Worm (Caenorhabditis elegans): ENCODE measurements around the gene C17E7.4.

C17E7.4 gene

DNA sequence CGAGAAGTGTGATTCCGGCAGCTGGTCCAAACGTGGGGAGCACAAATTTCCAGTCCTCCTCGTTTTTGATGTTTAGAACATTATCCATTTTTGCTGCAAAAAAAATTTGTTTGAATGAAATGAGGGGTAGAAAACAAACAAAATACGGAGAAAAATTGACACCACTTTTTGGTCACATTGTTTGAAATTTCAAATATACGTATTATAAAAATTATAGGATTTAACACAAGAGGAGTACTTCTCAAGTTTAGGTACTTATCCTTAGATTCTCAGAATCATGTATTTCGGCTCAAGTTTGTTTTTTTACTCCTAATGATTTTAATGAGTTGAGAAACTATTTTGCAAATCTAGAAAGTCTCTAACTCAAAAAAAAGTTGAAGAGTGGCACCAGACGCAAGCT is 735 bp upstream of the C17E7.4 start, which contains the start of gene C17E7.12:
Gene C17E7.12, minus strand, starts transcription at position 101 of the 400 bp plus-strand sequence.
- no peak for TF ChIP-seq flt-1 (GFP tag; IDR thresholded peaks at IDR 0.05)
- no peak for TF ChIP-seq klf-2 (GFP tag; conservative IDR thresholded peaks at IDR 0.05)
- TF ChIP-seq tab-1 (GFP tag; IDR thresholded peaks at IDR 0.05): no peak
- TF ChIP-seq ztf-29 (GFP tag; IDR thresholded peaks at IDR 0.05): no peak
- no peak for TF ChIP-seq cog-1 (tag; optimal IDR thresholded peaks at IDR 0.05)
- no peak for TF ChIP-seq ref-1 (GFP tag; conservative IDR thresholded peaks at IDR 0.05)
- no peak for TF ChIP-seq med-1 (GFP tag; optimal IDR thresholded peaks at IDR 0.05; ENCODE audit: insufficient read depth)
- no peak for TF ChIP-seq T22C8.4 (GFP tag; IDR thresholded peaks at IDR 0.05)
- TF ChIP-seq ztf-23 (GFP tag; IDR thresholded peaks at IDR 0.05): no peak

DNA sequence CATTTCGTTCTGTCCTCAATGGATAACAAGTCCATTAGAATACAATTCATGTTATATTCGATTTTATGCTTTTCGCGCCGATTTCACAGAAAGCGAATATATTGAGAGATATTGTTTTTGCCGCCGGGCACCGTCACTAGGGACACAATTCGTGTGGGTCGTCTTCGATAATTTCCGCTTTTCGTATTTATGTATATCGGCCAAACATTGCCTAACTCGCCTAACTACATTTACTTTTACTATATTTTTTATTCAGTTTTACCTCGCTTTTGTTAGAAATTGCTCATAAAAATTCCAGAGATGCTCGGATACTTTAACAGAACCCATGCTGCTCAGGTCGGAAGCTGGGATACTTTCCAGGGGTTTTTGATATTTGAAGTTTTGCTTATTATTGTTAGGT is 2.0 kb downstream of the C17E7.4 start, which contains the start of gene sre-9:
Gene sre-9, plus strand, starts transcription at position 301 of the 400 bp plus-strand sequence.
- TF ChIP-seq med-1 (GFP tag; optimal IDR thresholded peaks at IDR 0.05; ENCODE audit: insufficient read depth) (no peak), ref-1 (GFP tag; conservative IDR thresholded peaks at IDR 0.05) (no peak), T22C8.4 (GFP tag; IDR thresholded peaks at IDR 0.05) (no peak), cog-1 (tag; optimal IDR thresholded peaks at IDR 0.05) (no peak), flt-1 (GFP tag; IDR thresholded peaks at IDR 0.05) (no peak), klf-2 (GFP tag; conservative IDR thresholded peaks at IDR 0.05) (no peak), tab-1 (GFP tag; IDR thresholded peaks at IDR 0.05) (no peak), ztf-29 (GFP tag; IDR thresholded peaks at IDR 0.05) (no peak), ztf-23 (GFP tag; IDR thresholded peaks at IDR 0.05) (no peak)

DNA sequence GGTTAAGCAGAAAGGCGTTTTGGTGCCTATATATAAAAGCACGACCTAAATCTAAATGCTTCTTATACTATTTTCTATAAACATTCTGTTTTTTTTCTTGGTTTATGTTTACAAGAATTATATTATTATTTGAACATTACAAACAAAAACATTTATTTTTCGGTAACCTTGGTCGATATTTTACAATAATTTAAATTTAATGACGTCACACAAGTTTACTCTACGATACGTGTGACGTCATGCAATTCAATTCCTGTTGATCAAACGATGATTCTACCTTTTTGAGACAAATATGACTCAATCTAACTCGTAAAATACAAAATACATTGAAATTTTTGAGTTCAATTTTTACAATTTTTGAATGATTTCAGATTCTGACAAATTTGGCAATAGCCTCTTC is 3.4 kb downstream of the C17E7.4 start:
- no peak for TF ChIP-seq med-1 (GFP tag; optimal IDR thresholded peaks at IDR 0.05; ENCODE audit: insufficient read depth)
- TF ChIP-seq tab-1 (GFP tag; IDR thresholded peaks at IDR 0.05): no peak
- TF ChIP-seq ztf-29 (GFP tag; IDR thresholded peaks at IDR 0.05): no peak
- no peak for TF ChIP-seq ref-1 (GFP tag; conservative IDR thresholded peaks at IDR 0.05)
- TF ChIP-seq ztf-23 (GFP tag; IDR thresholded peaks at IDR 0.05): no peak
- TF ChIP-seq cog-1 (tag; optimal IDR thresholded peaks at IDR 0.05): no peak
- no peak for TF ChIP-seq klf-2 (GFP tag; conservative IDR thresholded peaks at IDR 0.05)
- TF ChIP-seq flt-1 (GFP tag; IDR thresholded peaks at IDR 0.05): no peak

DNA sequence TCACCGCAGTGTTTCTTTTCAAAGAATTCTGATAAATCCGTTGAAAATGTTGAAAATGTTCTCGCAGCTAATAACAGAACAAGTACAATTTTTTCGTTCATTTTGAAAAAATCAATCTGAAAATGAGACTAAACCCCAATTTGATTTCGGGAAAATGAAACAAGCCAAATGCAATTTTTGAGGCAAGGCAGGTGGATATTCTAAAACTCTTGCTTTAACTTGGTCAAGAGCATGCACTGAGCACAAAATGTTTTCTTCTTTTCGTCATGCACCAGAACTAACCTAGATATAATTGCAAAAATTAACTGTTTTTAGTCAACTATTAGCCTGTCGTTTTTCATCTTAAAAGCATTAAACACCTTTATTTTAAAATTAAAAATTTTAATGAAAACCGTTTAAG is 7.4 kb downstream of the C17E7.4 start, which contains the start of gene irld-22:
Gene irld-22, minus strand, starts transcription at position 101 of the 400 bp plus-strand sequence.
- no peak for TF ChIP-seq ref-1 (GFP tag; conservative IDR thresholded peaks at IDR 0.05)
- no peak for TF ChIP-seq ztf-23 (GFP tag; IDR thresholded peaks at IDR 0.05)
- TF ChIP-seq klf-2 (GFP tag; conservative IDR thresholded peaks at IDR 0.05): no peak
- no peak for TF ChIP-seq flt-1 (GFP tag; IDR thresholded peaks at IDR 0.05)
- TF ChIP-seq tab-1 (GFP tag; IDR thresholded peaks at IDR 0.05): no peak
- no peak for TF ChIP-seq med-1 (GFP tag; optimal IDR thresholded peaks at IDR 0.05; ENCODE audit: insufficient read depth)
- TF ChIP-seq ztf-29 (GFP tag; IDR thresholded peaks at IDR 0.05): no peak

DNA sequence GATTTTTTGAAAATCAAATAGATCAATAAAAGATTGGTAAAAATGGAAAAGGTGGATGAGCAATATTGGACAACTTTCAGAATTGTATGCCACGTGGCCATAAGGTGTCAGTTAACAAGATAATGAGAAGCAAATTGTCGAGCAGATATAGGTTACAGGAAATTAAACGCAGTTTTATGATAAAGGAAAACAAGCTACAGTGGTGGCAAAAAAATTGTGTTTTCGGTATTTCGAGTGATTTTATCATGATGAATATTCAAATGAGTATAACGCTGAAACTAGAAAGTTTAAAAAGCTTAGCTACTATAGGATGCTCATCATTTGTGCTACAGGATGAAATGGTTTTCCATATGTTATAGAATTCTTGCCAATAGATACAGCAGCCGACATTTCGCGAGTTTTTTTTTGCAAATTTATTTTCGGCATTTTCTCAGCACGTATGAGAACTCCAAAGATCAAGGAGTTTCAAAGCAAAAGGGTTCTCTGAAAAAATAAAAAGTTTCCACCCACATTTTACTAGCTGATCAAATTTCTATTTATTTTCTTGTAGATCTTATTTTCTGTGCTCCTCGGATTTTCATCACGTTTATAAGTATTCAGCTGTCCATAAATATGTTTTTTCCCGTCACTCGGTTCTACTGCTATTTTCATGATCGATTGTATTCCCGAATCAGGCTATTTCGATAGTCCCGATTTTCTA is 10.0 kb downstream of the C17E7.4 start, which contains the start of the genes str-229 and srh-190:
Gene str-229, minus strand, starts transcription at position 101 of the 700 bp plus-strand sequence.
Gene srh-190, plus strand, starts transcription at position 650 of the 700 bp plus-strand sequence.
- TF ChIP-seq T22C8.4 (GFP tag; IDR thresholded peaks at IDR 0.05): no peak
- TF ChIP-seq ztf-23 (GFP tag; IDR thresholded peaks at IDR 0.05): no peak
- no peak for TF ChIP-seq tab-1 (GFP tag; IDR thresholded peaks at IDR 0.05)
- TF ChIP-seq ztf-29 (GFP tag; IDR thresholded peaks at IDR 0.05): no peak
- no peak for TF ChIP-seq cog-1 (tag; optimal IDR thresholded peaks at IDR 0.05)
- no peak for TF ChIP-seq flt-1 (GFP tag; IDR thresholded peaks at IDR 0.05)
- no peak for TF ChIP-seq med-1 (GFP tag; optimal IDR thresholded peaks at IDR 0.05; ENCODE audit: insufficient read depth)
- no peak for TF ChIP-seq klf-2 (GFP tag; conservative IDR thresholded peaks at IDR 0.05)
- no peak for TF ChIP-seq ref-1 (GFP tag; conservative IDR thresholded peaks at IDR 0.05)

DNA sequence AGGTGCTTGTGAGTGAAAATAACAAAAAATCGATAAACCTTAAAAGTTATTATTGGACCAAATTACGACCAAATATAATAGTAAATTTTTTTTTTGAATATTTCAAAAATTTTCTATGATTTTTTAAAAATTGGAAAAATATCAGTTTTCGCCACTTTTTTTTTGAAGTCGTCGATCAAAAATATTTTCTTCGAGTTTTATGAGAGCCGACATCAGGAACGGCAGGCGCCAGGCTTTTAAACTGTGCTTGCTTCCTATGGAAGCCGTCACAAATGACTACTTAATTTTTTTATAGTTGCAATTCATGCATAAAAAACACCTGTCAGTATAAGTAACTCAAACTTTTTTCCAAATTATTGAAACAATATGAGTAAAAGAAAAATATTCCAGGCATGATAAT is 10.8 kb downstream of the C17E7.4 start:
- no peak for TF ChIP-seq ref-1 (GFP tag; conservative IDR thresholded peaks at IDR 0.05)
- TF ChIP-seq tab-1 (GFP tag; IDR thresholded peaks at IDR 0.05): no peak
- TF ChIP-seq flt-1 (GFP tag; IDR thresholded peaks at IDR 0.05): no peak
- TF ChIP-seq ztf-23 (GFP tag; IDR thresholded peaks at IDR 0.05): no peak
- TF ChIP-seq med-1 (GFP tag; optimal IDR thresholded peaks at IDR 0.05; ENCODE audit: insufficient read depth): no peak
- no peak for TF ChIP-seq klf-2 (GFP tag; conservative IDR thresholded peaks at IDR 0.05)
- TF ChIP-seq T22C8.4 (GFP tag; IDR thresholded peaks at IDR 0.05): no peak
- no peak for TF ChIP-seq cog-1 (tag; optimal IDR thresholded peaks at IDR 0.05)
- TF ChIP-seq ztf-29 (GFP tag; IDR thresholded peaks at IDR 0.05): no peak

DNA sequence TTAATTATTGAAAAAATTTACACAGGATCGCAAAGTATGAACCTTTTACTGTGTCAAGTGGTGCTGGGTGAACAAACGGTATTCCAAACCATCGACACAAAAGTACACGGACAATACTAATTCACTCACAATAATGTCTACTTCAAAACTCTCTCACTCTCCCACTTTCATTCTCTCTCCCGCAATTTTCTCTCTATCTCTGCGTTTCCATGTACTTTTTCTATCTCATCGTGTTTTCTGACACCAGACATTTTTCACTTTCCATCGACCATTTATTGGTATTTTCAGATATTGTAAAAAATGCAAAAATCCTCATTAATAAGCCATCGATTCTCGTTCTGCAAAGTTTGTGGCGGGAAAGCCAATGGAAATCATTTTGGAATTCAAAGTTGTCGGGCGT is 13.2 kb downstream of the C17E7.4 start, which contains the start of gene nhr-156:
Gene nhr-156, plus strand, starts transcription at position 266 of the 400 bp plus-strand sequence.
- TF ChIP-seq ztf-23 (GFP tag; IDR thresholded peaks at IDR 0.05) (no peak), med-1 (GFP tag; optimal IDR thresholded peaks at IDR 0.05; ENCODE audit: insufficient read depth) (no peak), T22C8.4 (GFP tag; IDR thresholded peaks at IDR 0.05) (no peak), cog-1 (tag; optimal IDR thresholded peaks at IDR 0.05) (no peak), tab-1 (GFP tag; IDR thresholded peaks at IDR 0.05) (no peak)

DNA sequence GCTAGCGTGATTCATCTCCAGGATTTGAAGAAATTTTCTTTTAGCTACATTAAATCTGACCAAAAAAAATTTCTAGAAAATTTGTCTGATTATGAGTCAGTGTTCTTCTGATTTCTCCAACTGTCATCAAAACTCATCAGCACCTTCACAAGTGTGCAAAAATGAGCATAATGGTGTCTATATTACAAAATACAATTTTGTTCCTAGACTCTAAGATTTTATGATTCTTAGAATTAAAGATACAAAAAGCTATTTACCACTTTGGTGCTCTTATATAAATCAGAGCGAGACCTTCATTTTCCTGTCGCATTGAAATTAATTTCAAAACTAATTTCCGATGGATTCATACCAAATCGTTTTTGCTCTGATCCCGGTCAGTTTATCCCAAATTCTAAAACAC is 19.8 kb downstream of the C17E7.4 start, which contains the start of gene srx-68:
Gene srx-68, plus strand, starts transcription at position 301 of the 400 bp plus-strand sequence.
- TF ChIP-seq ztf-29 (GFP tag; IDR thresholded peaks at IDR 0.05) (no peak), cog-1 (tag; optimal IDR thresholded peaks at IDR 0.05) (no peak), flt-1 (GFP tag; IDR thresholded peaks at IDR 0.05) (no peak), med-1 (GFP tag; optimal IDR thresholded peaks at IDR 0.05; ENCODE audit: insufficient read depth) (no peak), T22C8.4 (GFP tag; IDR thresholded peaks at IDR 0.05) (no peak), klf-2 (GFP tag; conservative IDR thresholded peaks at IDR 0.05) (no peak), tab-1 (GFP tag; IDR thresholded peaks at IDR 0.05) (no peak), ztf-23 (GFP tag; IDR thresholded peaks at IDR 0.05) (no peak), ref-1 (GFP tag; conservative IDR thresholded peaks at IDR 0.05) (no peak)

DNA sequence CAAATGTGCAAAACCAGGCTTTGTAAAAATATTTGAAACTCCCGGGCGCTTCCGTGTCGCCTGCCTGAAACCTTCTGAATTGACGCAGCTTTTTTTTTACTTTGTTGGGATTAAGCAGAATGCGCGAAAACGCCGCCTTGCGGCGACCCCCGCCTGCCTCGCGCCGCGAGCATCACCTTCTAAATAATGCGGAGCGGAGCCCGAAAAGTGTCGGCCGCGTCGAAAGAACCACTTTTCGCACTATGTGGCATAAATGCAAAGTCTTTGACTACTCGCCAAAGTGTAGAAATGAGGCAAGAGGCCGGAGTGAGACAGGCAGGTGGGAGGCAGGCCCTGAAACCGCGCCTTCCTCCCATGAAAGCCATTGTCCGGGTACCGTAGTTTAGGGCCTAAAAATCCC is 20.5 kb downstream of the C17E7.4 start:
- no peak for TF ChIP-seq klf-2 (GFP tag; conservative IDR thresholded peaks at IDR 0.05)
- no peak for TF ChIP-seq ztf-23 (GFP tag; IDR thresholded peaks at IDR 0.05)
- TF ChIP-seq cog-1 (tag; optimal IDR thresholded peaks at IDR 0.05): no peak
- TF ChIP-seq med-1 (GFP tag; optimal IDR thresholded peaks at IDR 0.05; ENCODE audit: insufficient read depth): no peak
- no peak for TF ChIP-seq T22C8.4 (GFP tag; IDR thresholded peaks at IDR 0.05)
- no peak for TF ChIP-seq ref-1 (GFP tag; conservative IDR thresholded peaks at IDR 0.05)
- no peak for TF ChIP-seq flt-1 (GFP tag; IDR thresholded peaks at IDR 0.05)
- no peak for TF ChIP-seq ztf-29 (GFP tag; IDR thresholded peaks at IDR 0.05)
- no peak for TF ChIP-seq tab-1 (GFP tag; IDR thresholded peaks at IDR 0.05)

Data from whole organism, midembryonic.